Fruit fly (Drosophila melanogaster): ENCODE measurements around the gene CG13877.

CG13877 gene

dm6 chr3L:199754-200596 is 17.9 kb upstream of the CG13877 start, which contains the start of the genes rno and mri (continued):
- TF ChIP-seq CG10979 (tag; optimal IDR thresholded peaks at IDR 0.05) = peak; percentile 67
- TF ChIP-seq Usf (GFP tag; optimal IDR thresholded peaks at IDR 0.05) = peak; percentile 50
- TF ChIP-seq phol (tag; optimal IDR thresholded peaks at IDR 0.05) = peak; percentile 99
- peak; percentile 65; the same call in 2 of the 3 replicates for TF ChIP-seq B-H1 (GFP tag; IDR thresholded peaks at IDR 0.05)
- TF ChIP-seq stc (GFP tag; IDR thresholded peaks at IDR 0.05) = peak; percentile 63; the same call in 1 of the 2 replicates
- TF ChIP-seq CG11695 (GFP tag; IDR thresholded peaks at IDR 0.05) = peak; percentile 71
- peak; percentile 80 for TF ChIP-seq CG32532 (GFP tag; IDR thresholded peaks at IDR 0.05)
- no peak for TF ChIP-seq CG31388 (GFP tag; optimal IDR thresholded peaks at IDR 0.05)
- peak; percentile 66; the same call in 1 of the 2 replicates for TF ChIP-seq peb (GFP tag; IDR thresholded peaks at IDR 0.05)
- peak; percentile 64; the same call in 2 of the 3 replicates for TF ChIP-seq ken (GFP tag; IDR thresholded peaks at IDR 0.05)
- TF ChIP-seq Elba2 (GFP tag; optimal IDR thresholded peaks at IDR 0.05) = peak; percentile 7
- TF ChIP-seq chm (GFP tag; IDR thresholded peaks at IDR 0.05) = peak; percentile 50
- peak; percentile 55 for TF ChIP-seq CG4328 (GFP tag; optimal IDR thresholded peaks at IDR 0.05)
- TF ChIP-seq dmrt99B (tag; optimal IDR thresholded peaks at IDR 0.05) = no peak
- peak; percentile 74 for TF ChIP-seq HLH3B (GFP tag; IDR thresholded peaks at IDR 0.05)
- TF ChIP-seq Nf-YB (GFP tag; optimal IDR thresholded peaks at IDR 0.05) = peak; percentile 13
- peak; percentile 96 for TF ChIP-seq zen2 (GFP tag; IDR thresholded peaks at IDR 0.05; ENCODE audit: partially characterized antibody)
- no peak for TF ChIP-seq CG7786 (GFP tag; optimal IDR thresholded peaks at IDR 0.05)
- TF ChIP-seq Ets65A (GFP tag) = peak; percentile 87
- no peak for TF ChIP-seq sim (GFP tag; IDR thresholded peaks at IDR 0.05)
- 0 out of 3 replicates have a peak, but pooled peaks have one; percentile 32 for TF ChIP-seq otp (GFP tag; IDR thresholded peaks at IDR 0.05)
- TF ChIP-seq Adf1 (GFP tag; IDR thresholded peaks at IDR 0.05) = peak; percentile 22
- peak; percentile 90 for TF ChIP-seq inv (GFP tag; IDR thresholded peaks at IDR 0.05; ENCODE audit: partially characterized antibody)
- no peak for TF ChIP-seq fd102C (GFP tag; optimal IDR thresholded peaks at IDR 0.05)
- peak; percentile 56 for TF ChIP-seq Oli (tag; optimal IDR thresholded peaks at IDR 0.05)
- TF ChIP-seq Doc2 (GFP tag; IDR thresholded peaks at IDR 0.05) = no peak
- TF ChIP-seq CG11456 (GFP tag; IDR thresholded peaks at IDR 0.05) = peak; percentile 79
- no peak for TF ChIP-seq tup (GFP tag; optimal IDR thresholded peaks at IDR 0.05)
- TF ChIP-seq Dip2 (GFP tag; IDR thresholded peaks at IDR 0.05) = no peak
- TF ChIP-seq CG12659 (GFP tag; optimal IDR thresholded peaks at IDR 0.05) = peak; percentile 60
- TF ChIP-seq Xbp1 (GFP tag; optimal IDR thresholded peaks at IDR 0.05) = peak; percentile 66
- peak; percentile 77 for TF ChIP-seq tgo (GFP tag; IDR thresholded peaks at IDR 0.05)
- TF ChIP-seq lola (GFP tag; optimal IDR thresholded peaks at IDR 0.05) = peak in 1 of 3 experiments; percentile 83
- peak; percentile 67 for TF ChIP-seq Chrac-16 (GFP tag; optimal IDR thresholded peaks at IDR 0.05)
- 0 out of 2 replicates have a peak, but pooled peaks have one; percentile 21 for TF ChIP-seq CG16779 (GFP tag; IDR thresholded peaks at IDR 0.05)
- TF ChIP-seq wor (GFP tag; IDR thresholded peaks at IDR 0.05) = no peak; the same call in 1 of the 2 replicates
- TF ChIP-seq CG11504 (tag; optimal IDR thresholded peaks at IDR 0.05) = peak; percentile 46
- no peak for TF ChIP-seq Hey (tag; optimal IDR thresholded peaks at IDR 0.05)
- TF ChIP-seq CG34422 (GFP tag; IDR thresholded peaks at IDR 0.05) = peak; percentile 58; the same call in 1 of the 3 replicates
- no peak for TF ChIP-seq CG6254 (GFP tag; optimal IDR thresholded peaks at IDR 0.05)
- peak; percentile 76 for TF ChIP-seq CG10267 (tag; optimal IDR thresholded peaks at IDR 0.05)
- TF ChIP-seq Ptx1 (GFP tag; IDR thresholded peaks at IDR 0.05) = peak; percentile 81
- no peak for TF ChIP-seq CG17612 (GFP tag; IDR thresholded peaks at IDR 0.05)
- TF ChIP-seq CG10147 (GFP tag; optimal IDR thresholded peaks at IDR 0.05) = peak; percentile 53
- TF ChIP-seq CG7928 (GFP tag; optimal IDR thresholded peaks at IDR 0.05) = no peak
- no peak for TF ChIP-seq ham (GFP tag; IDR thresholded peaks at IDR 0.05)
- no peak for TF ChIP-seq CG8478 (optimal IDR thresholded peaks at IDR 0.05)
- no peak for TF ChIP-seq Camta (GFP tag; optimal IDR thresholded peaks at IDR 0.05)
- no peak for TF ChIP-seq org-1 (GFP tag; optimal IDR thresholded peaks at IDR 0.05)
